Worm (Caenorhabditis elegans): ENCODE results near the gene W08A12.2.

Gene W08A12.2

ce11 chrV:3703888-3704287 is 18.2 kb upstream of the W08A12.2 start (continued):
- no peak for TF ChIP-seq nhr-28 (tag; optimal IDR thresholded peaks at IDR 0.05)
- TF ChIP-seq unc-98 (GFP tag; IDR thresholded peaks at IDR 0.05): no peak
- peak; percentile 69 for TF ChIP-seq nhr-85 (tag)
- no peak for TF ChIP-seq aha-1 (tag; optimal IDR thresholded peaks at IDR 0.05)
- TF ChIP-seq nhr-47 (tag; optimal IDR thresholded peaks at IDR 0.05): peak; percentile 80
- TF ChIP-seq mep-1 (tag; optimal IDR thresholded peaks at IDR 0.05): peak; percentile 78
- TF ChIP-seq lir-3 (tag; optimal IDR thresholded peaks at IDR 0.05; ENCODE audit: poor library complexity): no peak
- TF ChIP-seq zag-1 (tag; optimal IDR thresholded peaks at IDR 0.05): no peak
- TF ChIP-seq fkh-8 (tag; optimal IDR thresholded peaks at IDR 0.05): peak; percentile 25
- peak; percentile 72 for TF ChIP-seq skn-1 (tag; optimal IDR thresholded peaks at IDR 0.05)
- no peak for TF ChIP-seq ceh-63 (GFP tag; optimal IDR thresholded peaks at IDR 0.05)
- peak; percentile 0 for TF ChIP-seq F16B12.6 (tag; optimal IDR thresholded peaks at IDR 0.05)
- TF ChIP-seq mab-9 (GFP tag; IDR thresholded peaks at IDR 0.05): no peak
- TF ChIP-seq dsc-1 (tag; optimal IDR thresholded peaks at IDR 0.05): peak; percentile 60
- TF ChIP-seq unc-30 (tag; optimal IDR thresholded peaks at IDR 0.05): no peak
- no peak for TF ChIP-seq hpl-2 (GFP tag; optimal IDR thresholded peaks at IDR 0.05)
- TF ChIP-seq nhr-76 (tag; optimal IDR thresholded peaks at IDR 0.05): no peak
- no peak for TF ChIP-seq ceh-88 (GFP tag; IDR thresholded peaks at IDR 0.05)
- TF ChIP-seq lin-35 (GFP tag; optimal IDR thresholded peaks at IDR 0.05): peak; percentile 64
- no peak for TF ChIP-seq ces-1 (GFP tag; optimal IDR thresholded peaks at IDR 0.05)
- TF ChIP-seq fkh-10 (GFP tag; optimal IDR thresholded peaks at IDR 0.05): peak; percentile 43
- no peak for TF ChIP-seq C34B4.2 (tag; optimal IDR thresholded peaks at IDR 0.05)
- peak in 1 of 6 experiments; percentile 7 for TF ChIP-seq elt-3 (tag; optimal IDR thresholded peaks at IDR 0.05)
- no peak for TF ChIP-seq efl-3 (GFP tag; optimal IDR thresholded peaks at IDR 0.05)
- TF ChIP-seq swsn-7 (tag; optimal IDR thresholded peaks at IDR 0.05): peak; percentile 86
- no peak for TF ChIP-seq vab-15 (tag; optimal IDR thresholded peaks at IDR 0.05)
- peak; percentile 66 for TF ChIP-seq egl-13 (tag; optimal IDR thresholded peaks at IDR 0.05)
- TF ChIP-seq lin-39 (tag; optimal IDR thresholded peaks at IDR 0.05): peak; percentile 28
- peak; percentile 39 for TF ChIP-seq isw-1 (GFP tag; IDR thresholded peaks at IDR 0.05)
- TF ChIP-seq lsy-2 (tag; optimal IDR thresholded peaks at IDR 0.05): peak; percentile 61 to 69
- TF ChIP-seq nhr-11 (tag; optimal IDR thresholded peaks at IDR 0.05): peak; percentile 61
- no peak for TF ChIP-seq zip-4 (GFP tag; optimal IDR thresholded peaks at IDR 0.05)
- TF ChIP-seq tlp-1 (tag; optimal IDR thresholded peaks at IDR 0.05): no peak
- TF ChIP-seq sup-37 (GFP tag; optimal IDR thresholded peaks at IDR 0.05): no peak
- peak; percentile 34 for TF ChIP-seq jun-1 (tag; optimal IDR thresholded peaks at IDR 0.05)
- peak; percentile 66 for TF ChIP-seq lin-13 (GFP tag; optimal IDR thresholded peaks at IDR 0.05)

ce11 chrV:3702998-3703397 is 17.3 kb upstream of the W08A12.2 start:
- TF ChIP-seq unc-130 (tag; optimal IDR thresholded peaks at IDR 0.05) (no peak), dsc-1 (tag; optimal IDR thresholded peaks at IDR 0.05) (peak; percentile 3), sox-4 (tag; optimal IDR thresholded peaks at IDR 0.05) (no peak), pax-3 (tag; optimal IDR thresholded peaks at IDR 0.05) (no peak), sptf-1 (tag; optimal IDR thresholded peaks at IDR 0.05) (no peak), zip-4 (GFP tag; optimal IDR thresholded peaks at IDR 0.05) (no peak), hlh-17 (GFP tag; optimal IDR thresholded peaks at IDR 0.05; ENCODE audit: borderline replicate concordance) (no peak), efl-3 (GFP tag; optimal IDR thresholded peaks at IDR 0.05) (no peak), lin-14 (GFP tag; optimal IDR thresholded peaks at IDR 0.05) (peak; percentile 21), ceh-88 (GFP tag; IDR thresholded peaks at IDR 0.05) (no peak), dpl-1 (GFP tag; optimal IDR thresholded peaks at IDR 0.05) (no peak), fkh-10 (GFP tag; optimal IDR thresholded peaks at IDR 0.05) (no peak), Y116A8C.19 (tag; optimal IDR thresholded peaks at IDR 0.05; ENCODE audit: borderline replicate concordance) (no peak), vab-15 (tag; optimal IDR thresholded peaks at IDR 0.05) (no peak), lin-35 (GFP tag; optimal IDR thresholded peaks at IDR 0.05) (peak in 1 of 2 experiments; percentile 6), rnt-1 (tag; optimal IDR thresholded peaks at IDR 0.05) (no peak), pag-3 (tag; optimal IDR thresholded peaks at IDR 0.05; ENCODE audit: borderline replicate concordance, insufficient read depth) (no peak), ceh-90 (tag; optimal IDR thresholded peaks at IDR 0.05) (no peak), xbp-1 (tag; optimal IDR thresholded peaks at IDR 0.05) (no peak), mep-1 (tag; optimal IDR thresholded peaks at IDR 0.05) (peak; percentile 1), nhr-85 (tag) (peak; percentile 12), aha-1 (tag; optimal IDR thresholded peaks at IDR 0.05) (no peak), tlp-1 (tag; optimal IDR thresholded peaks at IDR 0.05) (no peak), C34B4.2 (tag; optimal IDR thresholded peaks at IDR 0.05) (no peak), efl-1 (optimal IDR thresholded peaks at IDR 0.05) (peak; percentile 26 to 61), efl-1 (GFP tag; optimal IDR thresholded peaks at IDR 0.05 in 1 of 2) (peak in 1 of 2 experiments; percentile 91), mab-9 (GFP tag; IDR thresholded peaks at IDR 0.05) (no peak), egl-13 (tag; optimal IDR thresholded peaks at IDR 0.05) (no peak), irx-1 (tag; optimal IDR thresholded peaks at IDR 0.05) (no peak)

Measured in whole organism, L1 larva.